Worm (Caenorhabditis elegans) whole organism, L4 larva: ENCODE measurements around the gene R10E11.9.
A peak's percentile ranks its signal among the peaks of the same experiment; 100 is the strongest.

Experiments used
- F49E8.2 ChIP-seq: sonication (generic microtip); optimal IDR thresholded peaks from 2 replicates; lab custom pipeline; 2016; ENCODE audit warnings: missing compliant biosample characterization, mild to moderate bottlenecking, missing genetic modification characterization, borderline replicate concordance
- Y105C5A.15 ChIP-seq: fragments of 200-800 bp; sonication (Bioruptor generic); IDR thresholded peaks from 2 replicates; pipeline ENCODE4 v1.3.6; 2022; ENCODE audit warnings: missing genetic modification characterization, missing compliant biosample characterization
- ceh-82 ChIP-seq: sonication (generic microtip); optimal IDR thresholded peaks from 2 replicates; lab custom pipeline; 2017; ENCODE audit warnings: missing biosample characterization, missing genetic modification characterization
- jun-1 ChIP-seq: fragments of 150-350 bp; optimal IDR thresholded peaks from 2 replicates; lab custom pipeline; 2014; ENCODE audit warnings: missing biosample characterization, missing genetic modification reagents, missing genetic modification characterization
- lin-39 ChIP-seq: fragments of 150-350 bp; optimal IDR thresholded peaks from 2 replicates; lab custom pipeline; 2014; ENCODE audit warnings: missing biosample characterization, missing genetic modification reagents, missing genetic modification characterization
- nhr-102 ChIP-seq: sonication (generic microtip); optimal IDR thresholded peaks from 2 replicates; lab custom pipeline; 2016; ENCODE audit warnings: mild to moderate bottlenecking, missing genetic modification characterization, moderate library complexity, missing compliant biosample characterization
- nhr-11 ChIP-seq: fragments of 150-350 bp; optimal IDR thresholded peaks from 2 replicates; lab custom pipeline; 2014; ENCODE audit warnings: missing biosample characterization, missing genetic modification characterization
- pha-4 ChIP-seq, 2 experiments: fragments of 150-350 bp in 1 of 2; fragments of 200-800 bp in 1 of 2; sonication (Bioruptor generic) in 1 of 2; IDR thresholded peaks in 1 of 2; optimal IDR thresholded peaks in 1 of 2; 2 replicates each; pipeline versions ENCODE4 v1.3.6 to Lab custom; 2014 to 2022; ENCODE audit warnings: missing genetic modification characterization in 2 of 2, missing genetic modification reagents in 2 of 2, missing biosample characterization in 1 of 2, missing compliant biosample characterization in 1 of 2
- snpc-4 ChIP-seq: fragments of 150-350 bp; optimal IDR thresholded peaks from 2 replicates; lab custom pipeline; 2014; ENCODE audit warnings: missing biosample characterization, missing genetic modification characterization

ce11 chrIII:9826005-9826404 is 32.6 kb upstream of the R10E11.9 start:
- TF ChIP-seq nhr-102 (tag; lab: Kevin White, UChicago) (peak; percentile 2), jun-1 (tag; lab: Kevin White, UChicago) (no peak), pha-4 (GFP tag; IDR thresholded peaks at IDR 0.05; lab: Robert Waterston, UW) (peak; percentile 62; the same call in 1 of the 2 replicates), pha-4 (tag; optimal IDR thresholded peaks at IDR 0.05; lab: Kevin White, UChicago) (no peak), ceh-82 (tag; lab: Kevin White, UChicago) (no peak), Y105C5A.15 (GFP tag; lab: Robert Waterston, UW) (no peak), snpc-4 (tag; lab: Kevin White, UChicago) (no peak), F49E8.2 (tag; lab: Kevin White, UChicago) (no peak), nhr-11 (tag; lab: Kevin White, UChicago) (peak; percentile 27), lin-39 (tag; lab: Kevin White, UChicago) (no peak)
